Fruit fly (Drosophila melanogaster) whole organism, pupa: ENCODE data around the gene CG8004.

Source experiments
- CG10348 ChIP-seq: fragments of 200-800 bp; sonication (Bioruptor generic); IDR thresholded peaks from 2 replicates; pipeline ENCODE4 v1.3.6; 2022; ENCODE audit warnings: missing biosample characterization, missing genetic modification characterization
- CG15710 ChIP-seq: fragments of 200-800 bp; sonication (Bioruptor generic); optimal IDR thresholded peaks from 2 replicates; lab custom pipeline; 2018; ENCODE audit warnings: missing biosample characterization, mild to moderate bottlenecking, missing genetic modification characterization, moderate library complexity
- CG8301 ChIP-seq: fragments of 200-800 bp; sonication (Bioruptor generic); optimal IDR thresholded peaks from 2 replicates; lab custom pipeline; 2018; ENCODE audit warnings: missing biosample characterization, mild to moderate bottlenecking, missing genetic modification characterization

dm6 chr3L:19928435-19929011 is at the start of gene CG8004, which contains the start of gene RhoGDI:
- TF ChIP-seq CG10348 = no peak
- TF ChIP-seq CG15710 (tag; lab: Kevin White, UChicago) = peak; percentile 39
- TF ChIP-seq CG8301 (tag; lab: Kevin White, UChicago) = no peak
